Fruit fly (Drosophila melanogaster) whole organism, embryonic: ENCODE results near the gene Rnf146.

Experiments used
- Asciz ChIP-seq: fragments of 200-800 bp; sonication (Bioruptor generic); optimal IDR thresholded peaks from 2 replicates; lab custom pipeline; 2017; ENCODE audit warnings: missing biosample characterization, mild to moderate bottlenecking, missing genetic modification characterization, missing genetic modification reagents
- Bdp1 ChIP-seq: fragments of 200-800 bp; sonication (Bioruptor generic); optimal IDR thresholded peaks from 3 replicates; lab custom pipeline; 2016; ENCODE audit warnings: missing biosample characterization, missing genetic modification characterization
- Blimp-1 ChIP-seq: fragments of 200-800 bp; sonication (Bioruptor generic); optimal IDR thresholded peaks from 3 replicates; lab custom pipeline; 2018; ENCODE audit warnings: missing biosample characterization, missing genetic modification characterization, mild to moderate bottlenecking, moderate library complexity, missing genetic modification reagents
- CG11085 ChIP-seq: fragments of 200-800 bp; sonication (Bioruptor generic); IDR thresholded peaks from 2 replicates; pipeline ENCODE4 v1.3.6; 2022; ENCODE audit warnings: missing biosample characterization, missing genetic modification characterization
- CG11723 ChIP-seq: fragments of 200-800 bp; sonication (Bioruptor generic); optimal IDR thresholded peaks from 2 replicates; lab custom pipeline; 2017; ENCODE audit warnings: missing biosample characterization, mild to moderate bottlenecking, missing genetic modification characterization
- CG12071 ChIP-seq: fragments of 200-800 bp; sonication (Bioruptor generic); optimal IDR thresholded peaks from 3 replicates; lab custom pipeline; 2018; ENCODE audit warnings: missing biosample characterization, mild to moderate bottlenecking, missing genetic modification characterization
- CG13424 ChIP-seq: fragments of 200-800 bp; sonication (Bioruptor generic); optimal IDR thresholded peaks from 2 replicates; lab custom pipeline; 2019; ENCODE audit warnings: missing biosample characterization, mild to moderate bottlenecking, missing genetic modification characterization, moderate library complexity
- CG14667 ChIP-seq: fragments of 200-800 bp; sonication (Bioruptor generic); IDR thresholded peaks from 2 replicates; pipeline ENCODE4 v1.3.6; 2022; ENCODE audit warnings: missing biosample characterization, missing genetic modification characterization
- CG17361 ChIP-seq: fragments of 200-800 bp; sonication (Bioruptor generic); IDR thresholded peaks from 3 replicates; pipeline ENCODE4 v1.3.6; 2022; ENCODE audit warnings: missing biosample characterization, missing genetic modification characterization
- CG17912 ChIP-seq: fragments of 200-800 bp; sonication (Bioruptor generic); optimal IDR thresholded peaks from 2 replicates; lab custom pipeline; 2018; ENCODE audit warnings: missing biosample characterization, mild to moderate bottlenecking, missing genetic modification characterization
- CG2678 ChIP-seq: fragments of 200-800 bp; sonication (Bioruptor generic); optimal IDR thresholded peaks from 3 replicates; lab custom pipeline; 2019; ENCODE audit warnings: missing biosample characterization, mild to moderate bottlenecking, missing genetic modification characterization, moderate library complexity
- CG31441 ChIP-seq: fragments of 200-800 bp; sonication (Bioruptor generic); IDR thresholded peaks from 2 replicates; pipeline ENCODE4 v1.3.6; 2022; ENCODE audit warnings: missing biosample characterization, missing genetic modification characterization
- CG33557 ChIP-seq: fragments of 200-800 bp; sonication (Bioruptor generic); optimal IDR thresholded peaks from 2 replicates; lab custom pipeline; 2019; ENCODE audit warnings: missing biosample characterization, mild to moderate bottlenecking, missing genetic modification characterization, moderate library complexity
- CG4328 ChIP-seq: fragments of 200-800 bp; sonication (Bioruptor generic); optimal IDR thresholded peaks from 3 replicates; lab custom pipeline; 2017; ENCODE audit warnings: missing biosample characterization, missing genetic modification reagents, missing genetic modification characterization
- CG6175 ChIP-seq: fragments of 200-800 bp; sonication (Bioruptor generic); IDR thresholded peaks from 3 replicates; pipeline ENCODE4 v1.3.6; 2022; ENCODE audit warnings: missing biosample characterization, missing genetic modification characterization
- CG6272 ChIP-seq: fragments of 200-800 bp; sonication (Bioruptor generic); IDR thresholded peaks from 2 replicates; pipeline ENCODE4 v1.3.6; 2022; ENCODE audit warnings: missing biosample characterization, missing genetic modification characterization
- CG9932 ChIP-seq: fragments of 200-800 bp; sonication (Bioruptor generic); IDR thresholded peaks from 2 replicates; pipeline ENCODE4 v1.3.6; 2022; ENCODE audit warnings: missing biosample characterization, missing genetic modification characterization
- Dip3 ChIP-seq: fragments of 200-800 bp; sonication (Bioruptor generic); optimal IDR thresholded peaks from 3 replicates; lab custom pipeline; 2016; ENCODE audit warnings: missing biosample characterization, missing genetic modification characterization
- E2f1 ChIP-seq: fragments of 200-800 bp; sonication (Bioruptor generic); IDR thresholded peaks from 2 replicates; pipeline ENCODE4 v1.3.6; 2022; ENCODE audit warnings: missing biosample characterization, missing genetic modification characterization
- Elba2 ChIP-seq: fragments of 200-800 bp; sonication (Bioruptor generic); optimal IDR thresholded peaks from 3 replicates; lab custom pipeline; 2016; ENCODE audit warnings: missing biosample characterization, missing genetic modification characterization
- HHEX ChIP-seq: fragments of 200-800 bp; sonication (Bioruptor generic); optimal IDR thresholded peaks from 3 replicates; lab custom pipeline; 2017; ENCODE audit warnings: missing biosample characterization, mild to moderate bottlenecking, missing genetic modification characterization, missing genetic modification reagents
- MBD-R2 ChIP-seq: fragments of 200-800 bp; sonication (Bioruptor generic); IDR thresholded peaks from 2 replicates; pipeline ENCODE4 v1.3.6; 2022; ENCODE audit warnings: missing biosample characterization, missing genetic modification characterization
- NC2β ChIP-seq: fragments of 200-800 bp; sonication (Bioruptor generic); optimal IDR thresholded peaks from 2 replicates; lab custom pipeline; 2016; ENCODE audit warnings: missing biosample characterization, missing genetic modification characterization
- PHDP ChIP-seq: fragments of 200-800 bp; sonication (Bioruptor generic); optimal IDR thresholded peaks from 3 replicates; lab custom pipeline; 2018; ENCODE audit warnings: missing biosample characterization, mild to moderate bottlenecking, missing genetic modification characterization, moderate library complexity
- Scr ChIP-seq: fragments of 200-800 bp; sonication (Bioruptor generic); IDR thresholded peaks from 2 replicates; pipeline ENCODE4 v1.3.6; 2022; ENCODE audit warnings: missing biosample characterization, missing genetic modification characterization; ENCODE audit not compliant: partially characterized antibody
- Vsx1 ChIP-seq: fragments of 200-800 bp; sonication (Bioruptor generic); optimal IDR thresholded peaks from 2 replicates; lab custom pipeline; 2017; ENCODE audit warnings: missing biosample characterization, mild to moderate bottlenecking, missing genetic modification characterization, missing genetic modification reagents
- br ChIP-seq: fragments of >200 bp; optimal IDR thresholded peaks from 2 replicates; lab custom pipeline; 2017
- dan ChIP-seq: fragments of 200-800 bp; sonication (Bioruptor generic); IDR thresholded peaks from 2 replicates; pipeline ENCODE4 v1.3.6; 2022; ENCODE audit warnings: missing biosample characterization, missing genetic modification characterization
- dati ChIP-seq: fragments of 200-800 bp; sonication (Bioruptor generic); IDR thresholded peaks from 2 replicates; pipeline ENCODE4 v1.3.6; 2022; ENCODE audit warnings: missing biosample characterization, missing genetic modification characterization
- dm ChIP-seq: fragments of 200-800 bp; sonication (Bioruptor generic); optimal IDR thresholded peaks from 3 replicates; lab custom pipeline; 2016; ENCODE audit warnings: missing biosample characterization, missing genetic modification characterization
- dysf ChIP-seq: fragments of 200-800 bp; sonication (Bioruptor generic); IDR thresholded peaks from 3 replicates; pipeline ENCODE4 v1.3.6; 2022; ENCODE audit warnings: missing biosample characterization, missing genetic modification characterization
- gcm ChIP-seq: fragments of 200-800 bp; sonication (Bioruptor generic); optimal IDR thresholded peaks from 2 replicates; lab custom pipeline; 2019; ENCODE audit warnings: missing biosample characterization, mild to moderate bottlenecking, missing genetic modification characterization, moderate library complexity
- gfzf ChIP-seq: fragments of 200-800 bp; sonication (Bioruptor generic); optimal IDR thresholded peaks from 2 replicates; lab custom pipeline; 2016; ENCODE audit warnings: missing biosample characterization, mild to moderate bottlenecking, missing genetic modification characterization, moderate library complexity
- grau ChIP-seq: fragments of 200-800 bp; optimal IDR thresholded peaks from 3 replicates; lab custom pipeline; 2019; ENCODE audit warnings: missing biosample characterization, mild to moderate bottlenecking, missing genetic modification characterization, moderate library complexity
- lov ChIP-seq, 2 experiments: fragments of 200-800 bp in 1 of 2; fragments of >200 bp in 1 of 2; sonication (Bioruptor generic) in 1 of 2; IDR thresholded peaks in 1 of 2; optimal IDR thresholded peaks in 1 of 2; 2 replicates in 1 of 2; 3 replicates in 1 of 2; pipeline versions ENCODE4 v1.3.6 to Lab custom; 2017 to 2022; ENCODE audit warnings: missing biosample characterization in 1 of 2, missing genetic modification characterization in 1 of 2
- mirr ChIP-seq: fragments of 200-800 bp; sonication (Bioruptor generic); optimal IDR thresholded peaks from 3 replicates; lab custom pipeline; 2018; ENCODE audit warnings: missing biosample characterization, mild to moderate bottlenecking, missing genetic modification characterization
- odd ChIP-seq: fragments of 200-800 bp; sonication (Bioruptor generic); optimal IDR thresholded peaks from 2 replicates; lab custom pipeline; 2017; ENCODE audit warnings: missing biosample characterization, mild to moderate bottlenecking, missing genetic modification characterization
- pho ChIP-seq: fragments of 200-800 bp; sonication (Bioruptor generic); optimal IDR thresholded peaks from 2 replicates; lab custom pipeline; 2016; ENCODE audit warnings: missing biosample characterization, missing genetic modification characterization
- phol ChIP-seq: fragments of 200-800 bp; sonication (Bioruptor generic); optimal IDR thresholded peaks from 3 replicates; lab custom pipeline; 2018; ENCODE audit warnings: missing biosample characterization, mild to moderate bottlenecking, missing genetic modification characterization, moderate library complexity
- salm ChIP-seq: fragments of 200-800 bp; sonication (Bioruptor generic); optimal IDR thresholded peaks from 2 replicates; lab custom pipeline; 2018; ENCODE audit warnings: missing biosample characterization, mild to moderate bottlenecking, missing genetic modification characterization
- stc ChIP-seq: fragments of 200-800 bp; sonication (Bioruptor generic); IDR thresholded peaks from 2 replicates; pipeline ENCODE4 v1.3.6; 2022; ENCODE audit warnings: missing biosample characterization, missing genetic modification characterization
- tap ChIP-seq: fragments of 200-800 bp; optimal IDR thresholded peaks from 3 replicates; lab custom pipeline; 2019; ENCODE audit warnings: missing biosample characterization, mild to moderate bottlenecking, missing genetic modification characterization, moderate library complexity
- tin ChIP-seq: fragments of 200-800 bp; sonication (Bioruptor generic); optimal IDR thresholded peaks from 3 replicates; lab custom pipeline; 2016; ENCODE audit warnings: missing biosample characterization, missing genetic modification characterization
- toy ChIP-seq: fragments of 200-800 bp; sonication (Bioruptor generic); IDR thresholded peaks from 2 replicates; pipeline ENCODE4 v1.3.6; 2022; ENCODE audit warnings: missing biosample characterization, missing genetic modification characterization
- vfl ChIP-seq: fragments of 200-800 bp; sonication (Bioruptor generic); optimal IDR thresholded peaks from 2 replicates; lab custom pipeline; 2016; ENCODE audit warnings: missing biosample characterization, missing genetic modification characterization
- vnd ChIP-seq: fragments of 200-800 bp; sonication (Bioruptor generic); IDR thresholded peaks from 3 replicates; pipeline ENCODE4 v1.3.6; 2022; ENCODE audit warnings: missing biosample characterization, missing genetic modification characterization; ENCODE audit not compliant: partially characterized antibody
- yki ChIP-seq: fragments of >200 bp; optimal IDR thresholded peaks from 3 replicates; lab custom pipeline; 2018
- zfh1 ChIP-seq: fragments of 200-800 bp; sonication (Bioruptor generic); IDR thresholded peaks from 3 replicates; pipeline ENCODE4 v1.3.6; 2022; ENCODE audit warnings: missing biosample characterization, missing genetic modification characterization
- zfh2 ChIP-seq: fragments of 200-800 bp; sonication (Bioruptor generic); optimal IDR thresholded peaks from 2 replicates; lab custom pipeline; 2016; ENCODE audit warnings: missing biosample characterization, missing genetic modification characterization

The Rnf146 gene

DNA sequence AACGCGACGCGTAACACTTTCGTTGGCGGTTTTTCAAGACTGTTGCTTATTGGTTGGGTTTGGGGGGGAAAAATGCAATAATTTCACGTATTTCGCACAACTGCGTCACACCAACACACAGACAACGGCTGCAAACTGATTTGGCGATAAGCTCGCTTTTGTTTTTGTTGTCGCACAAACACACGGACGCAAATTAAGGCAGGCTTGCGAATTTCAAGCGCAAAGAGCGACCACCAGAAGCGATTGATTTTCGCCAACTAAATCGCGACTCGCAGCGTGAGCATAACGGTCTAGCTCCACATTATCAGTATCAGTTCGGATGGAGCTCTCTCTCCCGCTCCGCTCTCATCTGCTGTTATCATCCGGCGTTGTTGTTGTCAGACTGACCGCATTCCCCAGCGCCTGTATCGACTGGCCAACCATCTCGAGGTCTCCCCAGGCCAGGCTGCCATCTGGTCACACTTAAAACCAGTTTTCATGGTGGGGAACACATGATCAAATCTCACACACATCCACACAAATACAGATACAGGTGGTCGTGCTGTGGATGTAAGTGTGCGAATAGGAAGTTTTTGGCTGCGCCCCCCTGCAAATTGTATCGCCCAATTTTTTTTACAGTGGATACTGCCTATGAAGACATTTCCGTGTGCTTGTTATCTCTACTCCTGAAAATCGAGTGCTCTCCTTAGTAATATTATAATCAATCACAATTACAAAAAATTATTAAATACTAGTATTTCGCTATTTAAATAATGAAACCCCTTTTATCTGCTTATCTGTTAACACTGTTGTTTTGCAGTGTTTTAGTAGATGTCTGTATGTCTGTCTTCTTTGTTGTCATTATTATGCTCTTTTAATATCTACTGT, 9.6 kb downstream of the Rnf146 start (continued):
- TF ChIP-seq MBD-R2 (GFP tag; lab: Robert Waterston, UW), result peak; percentile 64
- TF ChIP-seq br (lab: Kevin White, UChicago), result no peak
- TF ChIP-seq NC2β (GFP tag; lab: Kevin White, UChicago), result peak; percentile 9
- peak; percentile 26; the same call in 1 of the 2 replicates for TF ChIP-seq toy (GFP tag; lab: Robert Waterston, UW)
- peak; percentile 36 for TF ChIP-seq tap (tag; lab: Kevin White, UChicago)
- TF ChIP-seq phol (tag; lab: Kevin White, UChicago), result peak; percentile 27
- no peak for TF ChIP-seq Asciz (GFP tag; lab: Kevin White, UChicago)
- TF ChIP-seq pho (GFP tag; lab: Kevin White, UChicago), result peak; percentile 66
- no peak for TF ChIP-seq CG11723 (GFP tag; lab: Kevin White, UChicago)
- TF ChIP-seq dm (GFP tag; lab: Kevin White, UChicago), result no peak
- TF ChIP-seq CG17912, result no peak
- no peak for TF ChIP-seq Bdp1
- peak; percentile 56 for TF ChIP-seq CG13424
- no peak for TF ChIP-seq dati (GFP tag; lab: Robert Waterston, UW)
- TF ChIP-seq stc (GFP tag; lab: Robert Waterston, UW), result no peak
- TF ChIP-seq CG17361 (GFP tag; lab: Robert Waterston, UW), result peak; percentile 59
- TF ChIP-seq gcm (GFP tag; lab: Kevin White, UChicago), result peak; percentile 31
- TF ChIP-seq Scr (GFP tag; lab: Robert Waterston, UW), result no peak
- peak; percentile 75; the same call in 2 of the 3 replicates for TF ChIP-seq dysf (GFP tag; lab: Robert Waterston, UW)
- TF ChIP-seq zfh2 (GFP tag; lab: Kevin White, UChicago), result peak; percentile 62
- TF ChIP-seq CG6272 (GFP tag; lab: Robert Waterston, UW), result no peak
- TF ChIP-seq CG11085 (GFP tag; lab: Robert Waterston, UW), result peak; percentile 56; the same call in 1 of the 2 replicates
- peak; percentile 3 for TF ChIP-seq Vsx1 (GFP tag; lab: Kevin White, UChicago)
- peak; percentile 65 for TF ChIP-seq PHDP (tag; lab: Kevin White, UChicago)
- peak; percentile 59 for TF ChIP-seq mirr (GFP tag; lab: Kevin White, UChicago)
- no peak for TF ChIP-seq Elba2 (GFP tag; lab: Kevin White, UChicago)
- TF ChIP-seq Blimp-1, result peak; percentile 11
- TF ChIP-seq yki (lab: Kevin White, UChicago), result no peak
- TF ChIP-seq vfl (GFP tag; lab: Kevin White, UChicago), result no peak
- peak; percentile 88 for TF ChIP-seq CG9932 (GFP tag; lab: Robert Waterston, UW)
- TF ChIP-seq CG33557, result no peak
- no peak for TF ChIP-seq lov (optimal IDR thresholded peaks at IDR 0.05; lab: Kevin White, UChicago)
- no peak for TF ChIP-seq lov (GFP tag; IDR thresholded peaks at IDR 0.05; lab: Robert Waterston, UW)
- peak; percentile 42 for TF ChIP-seq CG31441 (GFP tag; lab: Robert Waterston, UW)
- TF ChIP-seq E2f1 (GFP tag; lab: Robert Waterston, UW), result peak; percentile 55; the same call in 1 of the 2 replicates
- TF ChIP-seq vnd, result no peak
- TF ChIP-seq CG4328, result no peak
- peak; percentile 56 for TF ChIP-seq odd (GFP tag; lab: Kevin White, UChicago)
- TF ChIP-seq CG12071, result no peak
- TF ChIP-seq zfh1 (GFP tag; lab: Robert Waterston, UW), result peak; percentile 21; the same call in 1 of the 3 replicates
- TF ChIP-seq grau (tag; lab: Kevin White, UChicago), result peak; percentile 95
- peak; percentile 64; the same call in 2 of the 3 replicates for TF ChIP-seq CG6175 (GFP tag; lab: Robert Waterston, UW)
- peak; percentile 57 for TF ChIP-seq Dip3
- peak; percentile 78 for TF ChIP-seq CG2678
- peak; percentile 55 for TF ChIP-seq gfzf (GFP tag; lab: Kevin White, UChicago)
- TF ChIP-seq HHEX (GFP tag; lab: Kevin White, UChicago), result peak; percentile 33
- peak; percentile 57 for TF ChIP-seq CG14667 (GFP tag; lab: Robert Waterston, UW)
- no peak for TF ChIP-seq dan (GFP tag; lab: Robert Waterston, UW)
- no peak for TF ChIP-seq salm (tag; lab: Kevin White, UChicago)
- peak; percentile 49 for TF ChIP-seq tin (GFP tag; lab: Kevin White, UChicago)
